Fruit fly (Drosophila melanogaster) whole organism, embryonic: ENCODE data around the gene mRRF2.

Source experiments
- ATbp ChIP-seq: fragments of 200-800 bp; sonication (Bioruptor generic); optimal IDR thresholded peaks from 2 replicates; lab custom pipeline; 2017; ENCODE audit warnings: missing biosample characterization, mild to moderate bottlenecking, missing genetic modification characterization, missing genetic modification reagents
- Atf3 ChIP-seq: fragments of 200-800 bp; sonication (Bioruptor generic); optimal IDR thresholded peaks from 3 replicates; lab custom pipeline; 2016; ENCODE audit warnings: missing biosample characterization, missing genetic modification characterization
- Bgb ChIP-seq: fragments of 200-800 bp; sonication (Bioruptor generic); IDR thresholded peaks from 2 replicates; pipeline ENCODE4 v1.3.6; 2022; ENCODE audit warnings: missing biosample characterization, missing genetic modification characterization; ENCODE audit not compliant: partially characterized antibody
- CG10366 ChIP-seq: fragments of 200-800 bp; sonication (Bioruptor generic); IDR thresholded peaks from 2 replicates; pipeline ENCODE4 v1.3.6; 2022; ENCODE audit warnings: missing biosample characterization, missing genetic modification characterization
- CG10979 ChIP-seq: fragments of 200-800 bp; sonication (Bioruptor generic); optimal IDR thresholded peaks from 2 replicates; lab custom pipeline; 2018; ENCODE audit warnings: missing biosample characterization, mild to moderate bottlenecking, missing genetic modification characterization, moderate library complexity
- CG11247 ChIP-seq: fragments of 200-800 bp; sonication (Bioruptor generic); IDR thresholded peaks from 2 replicates; pipeline ENCODE4 v1.3.6; 2022; ENCODE audit warnings: missing biosample characterization, missing genetic modification characterization
- CG12155 ChIP-seq: fragments of 200-800 bp; sonication (Bioruptor generic); optimal IDR thresholded peaks from 3 replicates; lab custom pipeline; 2016; ENCODE audit warnings: missing biosample characterization, missing genetic modification characterization
- CG12219 ChIP-seq: fragments of 200-800 bp; sonication (Bioruptor generic); optimal IDR thresholded peaks from 3 replicates; lab custom pipeline; 2018; ENCODE audit warnings: missing biosample characterization, mild to moderate bottlenecking, missing genetic modification characterization
- CG13424 ChIP-seq: fragments of 200-800 bp; sonication (Bioruptor generic); optimal IDR thresholded peaks from 2 replicates; lab custom pipeline; 2019; ENCODE audit warnings: missing biosample characterization, mild to moderate bottlenecking, missing genetic modification characterization, moderate library complexity
- CG14050 ChIP-seq: fragments of 200-800 bp; sonication (Bioruptor generic); IDR thresholded peaks from 3 replicates; pipeline ENCODE4 v1.3.6; 2022; ENCODE audit warnings: missing biosample characterization, missing genetic modification characterization
- CG14965 ChIP-seq: fragments of 200-800 bp; sonication (Bioruptor generic); optimal IDR thresholded peaks from 2 replicates; lab custom pipeline; 2016; ENCODE audit warnings: missing biosample characterization, missing genetic modification characterization, borderline replicate concordance
- CG15479 ChIP-seq: fragments of 200-800 bp; sonication (Bioruptor generic); optimal IDR thresholded peaks from 3 replicates; lab custom pipeline; 2019; ENCODE audit warnings: missing biosample characterization, mild to moderate bottlenecking, missing genetic modification characterization, moderate library complexity
- CG17361 ChIP-seq: fragments of 200-800 bp; sonication (Bioruptor generic); IDR thresholded peaks from 3 replicates; pipeline ENCODE4 v1.3.6; 2022; ENCODE audit warnings: missing biosample characterization, missing genetic modification characterization
- CG2116 ChIP-seq: fragments of 200-800 bp; sonication (Bioruptor generic); optimal IDR thresholded peaks from 3 replicates; lab custom pipeline; 2018; ENCODE audit warnings: missing biosample characterization, mild to moderate bottlenecking, missing genetic modification characterization
- CG32767 ChIP-seq: fragments of 200-800 bp; sonication (Bioruptor generic); IDR thresholded peaks from 2 replicates; pipeline ENCODE4 v1.3.6; 2022; ENCODE audit warnings: missing biosample characterization, missing genetic modification characterization
- CG3847 ChIP-seq: fragments of 200-800 bp; sonication (Bioruptor generic); IDR thresholded peaks from 2 replicates; pipeline ENCODE4 v1.3.6; 2022; ENCODE audit warnings: missing biosample characterization, missing genetic modification characterization
- CG4404 ChIP-seq: fragments of 200-800 bp; sonication (Bioruptor generic); IDR thresholded peaks from 2 replicates; pipeline ENCODE4 v1.3.6; 2022; ENCODE audit warnings: missing biosample characterization, missing genetic modification characterization
- CG4424 ChIP-seq: fragments of 200-800 bp; sonication (Bioruptor generic); optimal IDR thresholded peaks from 3 replicates; lab custom pipeline; 2016; ENCODE audit warnings: missing biosample characterization, missing genetic modification characterization
- CG7745 ChIP-seq: fragments of 200-800 bp; sonication (Bioruptor generic); optimal IDR thresholded peaks from 2 replicates; lab custom pipeline; 2018; ENCODE audit warnings: missing biosample characterization, mild to moderate bottlenecking, missing genetic modification characterization, moderate library complexity
- CG8359 ChIP-seq: fragments of 200-800 bp; sonication (Bioruptor generic); optimal IDR thresholded peaks from 2 replicates; lab custom pipeline; 2017; ENCODE audit warnings: missing biosample characterization, mild to moderate bottlenecking, missing genetic modification characterization, borderline replicate concordance
- CG9215 ChIP-seq: fragments of 200-800 bp; sonication (Bioruptor generic); IDR thresholded peaks from 2 replicates; pipeline ENCODE4 v1.3.6; 2022; ENCODE audit warnings: missing biosample characterization, missing genetic modification characterization
- Camta ChIP-seq: fragments of 200-800 bp; sonication (Bioruptor generic); optimal IDR thresholded peaks from 2 replicates; lab custom pipeline; 2016; ENCODE audit warnings: missing biosample characterization, missing genetic modification characterization
- Chrac-16 ChIP-seq: fragments of 200-800 bp; sonication (Bioruptor generic); optimal IDR thresholded peaks from 3 replicates; lab custom pipeline; 2016; ENCODE audit warnings: missing biosample characterization, missing genetic modification characterization
- Doc2 ChIP-seq: fragments of 200-800 bp; sonication (Bioruptor generic); IDR thresholded peaks from 2 replicates; pipeline ENCODE4 v1.3.6; 2022; ENCODE audit warnings: missing biosample characterization, missing genetic modification characterization
- HLH3B ChIP-seq: fragments of 200-800 bp; sonication (Bioruptor generic); IDR thresholded peaks from 2 replicates; pipeline ENCODE4 v1.3.6; 2022; ENCODE audit warnings: missing biosample characterization, missing genetic modification characterization
- Lhr ChIP-seq: fragments of 200-800 bp; sonication (Bioruptor generic); optimal IDR thresholded peaks from 3 replicates; lab custom pipeline; 2017; ENCODE audit warnings: mild to moderate bottlenecking, missing biosample characterization, missing genetic modification reagents, missing genetic modification characterization
- NK7.1 ChIP-seq: fragments of 200-800 bp; sonication (Bioruptor generic); optimal IDR thresholded peaks from 3 replicates; lab custom pipeline; 2016; ENCODE audit warnings: missing biosample characterization, missing genetic modification characterization
- Oli ChIP-seq: fragments of 200-800 bp; sonication (Bioruptor generic); optimal IDR thresholded peaks from 2 replicates; lab custom pipeline; 2018; ENCODE audit warnings: missing biosample characterization, mild to moderate bottlenecking, missing genetic modification characterization, moderate library complexity
- Poxn ChIP-seq: fragments of 200-800 bp; sonication (Bioruptor generic); IDR thresholded peaks from 2 replicates; pipeline ENCODE4 v1.3.6; 2022; ENCODE audit warnings: missing biosample characterization, missing genetic modification characterization
- Rfx ChIP-seq: fragments of 200-800 bp; sonication (Bioruptor generic); IDR thresholded peaks from 2 replicates; pipeline ENCODE4 v1.3.6; 2022; ENCODE audit warnings: missing biosample characterization, missing genetic modification characterization
- abd-A ChIP-seq: fragments of 200-800 bp; sonication (Bioruptor generic); optimal IDR thresholded peaks from 3 replicates; lab custom pipeline; 2019; ENCODE audit warnings: missing biosample characterization, mild to moderate bottlenecking, missing genetic modification characterization, moderate library complexity
- ase ChIP-seq: fragments of 200-800 bp; sonication (Bioruptor generic); IDR thresholded peaks from 3 replicates; pipeline ENCODE4 v1.3.6; 2022; ENCODE audit warnings: missing biosample characterization, missing genetic modification characterization
- ash1 ChIP-seq: fragments of 200-800 bp; sonication (Bioruptor generic); optimal IDR thresholded peaks from 2 replicates; lab custom pipeline; 2018; ENCODE audit warnings: missing biosample characterization, mild to moderate bottlenecking, missing genetic modification characterization
- ato ChIP-seq: fragments of 200-800 bp; sonication (Bioruptor generic); IDR thresholded peaks from 2 replicates; pipeline ENCODE4 v1.3.6; 2022; ENCODE audit warnings: missing biosample characterization, missing genetic modification characterization; ENCODE audit not compliant: partially characterized antibody
- cas ChIP-seq: fragments of 200-800 bp; sonication (Bioruptor generic); IDR thresholded peaks from 2 replicates; pipeline ENCODE4 v1.3.6; 2022; ENCODE audit warnings: missing biosample characterization, missing genetic modification characterization
- caup ChIP-seq: fragments of 200-800 bp; sonication (Bioruptor generic); optimal IDR thresholded peaks from 3 replicates; lab custom pipeline; 2017; ENCODE audit warnings: missing biosample characterization, mild to moderate bottlenecking, missing genetic modification characterization, moderate library complexity; ENCODE audit not compliant: severe bottlenecking
- crol ChIP-seq: fragments of 200-800 bp; sonication (Bioruptor generic); IDR thresholded peaks from 2 replicates; pipeline ENCODE4 v1.3.6; 2022; ENCODE audit warnings: missing biosample characterization, missing genetic modification characterization
- esg ChIP-seq: fragments of 200-800 bp; sonication (Bioruptor generic); conservative IDR thresholded peaks from 2 replicates; pipeline ENCODE4 v1.3.6; 2022; ENCODE audit warnings: missing biosample characterization, missing genetic modification characterization
- fru ChIP-seq: fragments of >200 bp; optimal IDR thresholded peaks from 2 replicates; lab custom pipeline; 2017
- grn ChIP-seq: fragments of 200-800 bp; sonication (Bioruptor generic); optimal IDR thresholded peaks from 3 replicates; lab custom pipeline; 2017; ENCODE audit warnings: missing biosample characterization, missing genetic modification characterization
- her ChIP-seq: fragments of 200-800 bp; sonication (Bioruptor generic); optimal IDR thresholded peaks from 2 replicates; lab custom pipeline; 2016; ENCODE audit warnings: missing biosample characterization, missing genetic modification characterization
- ind ChIP-seq: fragments of 200-800 bp; sonication (Bioruptor generic); optimal IDR thresholded peaks from 3 replicates; lab custom pipeline; 2016; ENCODE audit warnings: missing biosample characterization, missing genetic modification characterization
- mam ChIP-seq: fragments of 200-800 bp; sonication (Bioruptor generic); optimal IDR thresholded peaks from 3 replicates; lab custom pipeline; 2016; ENCODE audit warnings: missing biosample characterization, missing genetic modification characterization
- pnt ChIP-seq: fragments of 200-800 bp; sonication (Bioruptor generic); optimal IDR thresholded peaks from 3 replicates; lab custom pipeline; 2016; ENCODE audit warnings: missing biosample characterization, missing genetic modification characterization
- sens ChIP-seq: fragments of 200-800 bp; sonication (Bioruptor generic); peaks from one replicate; lab custom pipeline; 2016; ENCODE audit warnings: missing biosample characterization, missing genetic modification characterization
- tll ChIP-seq, 2 experiments: fragments of 200-800 bp in 1 of 2; fragments of >200 bp in 1 of 2; sonication (Bioruptor generic) in 1 of 2; optimal IDR thresholded peaks; 2 replicates each; lab custom pipeline; 2017 to 2019; ENCODE audit warnings: missing biosample characterization in 2 of 2, missing genetic modification characterization in 2 of 2, mild to moderate bottlenecking in 1 of 2, moderate library complexity in 1 of 2
- toy ChIP-seq: fragments of 200-800 bp; sonication (Bioruptor generic); IDR thresholded peaks from 2 replicates; pipeline ENCODE4 v1.3.6; 2022; ENCODE audit warnings: missing biosample characterization, missing genetic modification characterization
- ttk ChIP-seq: fragments of 200-800 bp; sonication (Bioruptor generic); IDR thresholded peaks from 2 replicates; pipeline ENCODE4 v2.1.2; 2022; ENCODE audit warnings: missing biosample characterization, missing genetic modification characterization
- wdn ChIP-seq: fragments of 200-800 bp; sonication (Bioruptor generic); IDR thresholded peaks from 2 replicates; pipeline ENCODE4 v1.3.6; 2022; ENCODE audit warnings: missing biosample characterization, missing genetic modification characterization
- wor ChIP-seq: fragments of 200-800 bp; sonication (Bioruptor generic); IDR thresholded peaks from 2 replicates; pipeline ENCODE4 v1.3.6; 2022; ENCODE audit warnings: missing biosample characterization, missing genetic modification characterization
- zf30C ChIP-seq: fragments of 200-800 bp; sonication (Bioruptor generic); optimal IDR thresholded peaks from 3 replicates; lab custom pipeline; 2018; ENCODE audit warnings: missing biosample characterization, mild to moderate bottlenecking, missing genetic modification characterization

mRRF2 gene

DNA sequence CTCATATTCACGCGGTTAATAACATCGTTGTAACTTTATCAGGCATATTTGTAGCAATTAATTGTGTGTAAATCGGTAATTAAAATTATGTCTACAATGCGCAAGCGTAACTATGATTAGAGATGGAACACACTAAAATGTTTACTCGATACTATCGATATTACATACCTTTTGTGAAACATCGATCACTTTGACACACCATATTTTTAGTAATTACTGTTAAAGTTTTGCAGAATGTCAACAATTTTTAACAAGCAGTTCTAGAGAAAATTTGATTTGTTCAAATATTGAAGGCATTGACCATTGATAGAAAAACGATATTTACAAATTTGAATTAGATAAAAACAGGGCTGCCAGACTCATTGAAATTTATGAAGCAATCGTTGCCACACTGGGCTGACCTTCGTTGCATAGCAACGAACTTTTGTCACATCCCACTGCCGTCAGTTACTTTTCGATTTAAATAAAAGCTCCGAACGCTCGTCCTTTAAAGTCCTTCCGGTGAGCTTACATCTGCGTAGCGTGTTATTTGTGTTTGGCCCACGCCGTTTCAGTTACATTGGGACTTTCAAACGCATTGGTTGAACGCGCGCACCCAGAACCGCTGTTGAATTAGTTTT lies 25.9 kb downstream of the mRRF2 start, which contains the start of the genes loco and wake (continued):
- TF ChIP-seq Atf3 (no peak), CG8359 (GFP tag; lab: Kevin White, UChicago) (peak; percentile 14), CG4424 (GFP tag; lab: Kevin White, UChicago) (no peak), pnt (GFP tag; lab: Kevin White, UChicago) (no peak), Rfx (0 out of 2 replicates have a peak, but pooled peaks have one; percentile 35), Oli (tag; lab: Kevin White, UChicago) (no peak), fru (no peak), CG17361 (peak; percentile 39; the same call in 1 of the 3 replicates), CG15479 (GFP tag; lab: Kevin White, UChicago) (peak; percentile 88), caup (GFP tag; lab: Kevin White, UChicago) (no peak), CG11247 (no peak), Bgb (GFP tag; lab: Robert Waterston, UW) (peak; percentile 82), Camta (no peak), cas (no peak), Chrac-16 (GFP tag; lab: Kevin White, UChicago) (no peak), ash1 (GFP tag; lab: Kevin White, UChicago) (no peak), CG12219 (no peak), abd-A (tag; lab: Kevin White, UChicago) (peak; percentile 4), Lhr (GFP tag; lab: Kevin White, UChicago) (peak; percentile 98), wor (GFP tag; lab: Robert Waterston, UW) (no peak), mam (GFP tag; lab: Kevin White, UChicago) (no peak), esg (GFP tag; lab: Robert Waterston, UW) (no peak), Poxn (GFP tag; lab: Robert Waterston, UW) (no peak), her (GFP tag; lab: Kevin White, UChicago) (no peak), ttk (GFP tag; lab: Robert Waterston, UW) (no peak), CG10366 (no peak), CG12155 (GFP tag; lab: Kevin White, UChicago) (peak; percentile 10), tll (GFP tag; optimal IDR thresholded peaks at IDR 0.05; lab: Kevin White, UChicago) (no peak), wdn (GFP tag; lab: Robert Waterston, UW) (no peak), ase (no peak), CG13424 (tag; lab: Kevin White, UChicago) (no peak), crol (GFP tag; lab: Robert Waterston, UW) (no peak), CG10979 (tag; lab: Kevin White, UChicago) (no peak), ATbp (GFP tag; lab: Kevin White, UChicago) (no peak), CG9215 (GFP tag; lab: Robert Waterston, UW) (no peak), NK7.1 (GFP tag; lab: Kevin White, UChicago) (no peak), CG14965 (GFP tag; lab: Kevin White, UChicago) (no peak), CG3847 (GFP tag; lab: Robert Waterston, UW) (peak; percentile 88), grn (GFP tag; lab: Kevin White, UChicago) (no peak), CG2116 (GFP tag; lab: Kevin White, UChicago) (peak; percentile 80), CG14050 (no peak), ind (GFP tag; lab: Kevin White, UChicago) (no peak), CG32767 (no peak), toy (GFP tag; lab: Robert Waterston, UW) (no peak), zf30C (no peak), sens (GFP tag; lab: Kevin White, UChicago) (peak; percentile 17), CG4404 (no peak), Doc2 (GFP tag; lab: Robert Waterston, UW) (no peak), HLH3B (GFP tag; lab: Robert Waterston, UW) (no peak), ato (GFP tag; lab: Robert Waterston, UW) (peak; percentile 71; the same call in 1 of the 2 replicates), CG7745 (tag; lab: Kevin White, UChicago) (no peak)
